Worm (Caenorhabditis elegans) whole organism, L2 larva: ENCODE data around the gene R13H4.2.

Source experiments
- C34F6.9 ChIP-seq: fragments of 150-350 bp; optimal IDR thresholded peaks from 2 replicates; lab custom pipeline; 2014; ENCODE audit warnings: missing biosample characterization, missing genetic modification characterization
- R02D3.7 ChIP-seq: fragments of 150-350 bp; optimal IDR thresholded peaks from 2 replicates; lab custom pipeline; 2014; ENCODE audit warnings: missing biosample characterization, missing genetic modification characterization
- ZK546.5 ChIP-seq: sonication (generic microtip); optimal IDR thresholded peaks from 2 replicates; lab custom pipeline; 2017; ENCODE audit warnings: missing biosample characterization, missing genetic modification characterization
- alr-1 ChIP-seq: fragments of 150-350 bp; optimal IDR thresholded peaks from 2 replicates; lab custom pipeline; 2014; ENCODE audit warnings: missing biosample characterization, missing genetic modification characterization
- ama-1 ChIP-seq: fragments of 150-350 bp; optimal IDR thresholded peaks from 2 replicates; lab custom pipeline; 2018; ENCODE audit warnings: inconsistent platforms
- crh-2 ChIP-seq: sonication (generic microtip); optimal IDR thresholded peaks from 2 replicates; lab custom pipeline; 2017; ENCODE audit warnings: missing biosample characterization, missing genetic modification characterization
- dmd-4 ChIP-seq: sonication (generic microtip); optimal IDR thresholded peaks from 2 replicates; lab custom pipeline; 2017; ENCODE audit warnings: missing biosample characterization, missing genetic modification characterization
- egl-27 ChIP-seq: sonication (generic microtip); optimal IDR thresholded peaks from 3 replicates; lab custom pipeline; 2017; ENCODE audit warnings: missing biosample characterization, missing genetic modification reagents, missing genetic modification characterization
- fos-1 ChIP-seq: fragments of 150-350 bp; optimal IDR thresholded peaks from 2 replicates; lab custom pipeline; 2014; ENCODE audit warnings: missing biosample characterization, missing genetic modification characterization
- gmeb-1 ChIP-seq: fragments of 150-350 bp; optimal IDR thresholded peaks from 2 replicates; lab custom pipeline; 2014; ENCODE audit warnings: missing biosample characterization, missing genetic modification characterization
- lin-13 ChIP-seq: fragments of 150-350 bp; optimal IDR thresholded peaks from 2 replicates; lab custom pipeline; 2014; ENCODE audit warnings: missing biosample characterization, missing genetic modification reagents, missing genetic modification characterization
- lsy-2 ChIP-seq, 2 experiments: fragments of 150-350 bp in 1 of 2; sonication (generic microtip) in 1 of 2; optimal IDR thresholded peaks; 2 replicates each; lab custom pipeline; 2014 to 2017; ENCODE audit warnings: missing biosample characterization in 2 of 2, missing genetic modification characterization in 2 of 2
- mbf-1 ChIP-seq: sonication (generic microtip); optimal IDR thresholded peaks from 2 replicates; lab custom pipeline; 2017; ENCODE audit warnings: missing biosample characterization, missing genetic modification characterization
- mdl-1 ChIP-seq, 2 experiments: fragments of 150-350 bp in 1 of 2; sonication (generic microtip) in 1 of 2; optimal IDR thresholded peaks; 2 replicates each; lab custom pipeline; 2017; ENCODE audit warnings: missing biosample characterization in 2 of 2, missing genetic modification characterization in 2 of 2
- nhr-10 ChIP-seq: sonication (generic microtip); optimal IDR thresholded peaks from 2 replicates; lab custom pipeline; 2017; ENCODE audit warnings: missing biosample characterization, missing genetic modification characterization
- nhr-12 ChIP-seq: fragments of 150-350 bp; optimal IDR thresholded peaks from 2 replicates; lab custom pipeline; 2014; ENCODE audit warnings: missing biosample characterization, missing genetic modification characterization
- nhr-129 ChIP-seq: fragments of 150-350 bp; optimal IDR thresholded peaks from 2 replicates; lab custom pipeline; 2014; ENCODE audit warnings: missing biosample characterization, missing genetic modification characterization
- nhr-23 ChIP-seq: fragments of 150-350 bp; optimal IDR thresholded peaks from 2 replicates; lab custom pipeline; 2014; ENCODE audit warnings: missing biosample characterization, missing genetic modification reagents, missing genetic modification characterization
- nhr-237 ChIP-seq: fragments of 150-350 bp; optimal IDR thresholded peaks from 2 replicates; lab custom pipeline; 2014; ENCODE audit warnings: missing biosample characterization, missing genetic modification characterization
- nhr-25 ChIP-seq: fragments of 150-350 bp; sonication (generic microtip); optimal IDR thresholded peaks from 3 replicates; lab custom pipeline; 2014; ENCODE audit warnings: missing biosample characterization, missing genetic modification characterization
- nhr-77 ChIP-seq: fragments of 150-350 bp; optimal IDR thresholded peaks from 2 replicates; lab custom pipeline; 2014; ENCODE audit warnings: missing biosample characterization, missing genetic modification characterization
- peb-1 ChIP-seq: fragments of 150-350 bp; optimal IDR thresholded peaks from 2 replicates; lab custom pipeline; 2014; ENCODE audit warnings: missing biosample characterization, missing genetic modification characterization
- sem-4 ChIP-seq: fragments of 150-350 bp; optimal IDR thresholded peaks from 2 replicates; lab custom pipeline; 2014; ENCODE audit warnings: missing biosample characterization, missing genetic modification reagents, missing genetic modification characterization
- sma-9 ChIP-seq, 2 experiments: fragments of 150-350 bp in 1 of 2; sonication (generic microtip) in 1 of 2; optimal IDR thresholded peaks; 2 replicates each; lab custom pipeline; 2014 to 2016; ENCODE audit warnings: missing genetic modification characterization in 2 of 2, mild to moderate bottlenecking in 1 of 2, missing biosample characterization in 1 of 2, missing compliant biosample characterization in 1 of 2, missing genetic modification reagents in 1 of 2, moderate library complexity in 1 of 2
- unc-39 ChIP-seq: fragments of 150-350 bp; optimal IDR thresholded peaks from 2 replicates; lab custom pipeline; 2014; ENCODE audit warnings: missing biosample characterization, missing genetic modification characterization
- unc-55 ChIP-seq: fragments of 150-350 bp; sonication (generic microtip); optimal IDR thresholded peaks from 3 replicates; lab custom pipeline; 2014; ENCODE audit warnings: missing biosample characterization, missing genetic modification reagents, missing genetic modification characterization
- unc-62 ChIP-seq: fragments of 150-350 bp; optimal IDR thresholded peaks from 2 replicates; lab custom pipeline; 2014; ENCODE audit warnings: missing biosample characterization, missing genetic modification reagents, missing genetic modification characterization
- zag-1 ChIP-seq: fragments of 150-350 bp; optimal IDR thresholded peaks from 2 replicates; lab custom pipeline; 2014; ENCODE audit warnings: missing biosample characterization, missing genetic modification characterization
- ztf-1 ChIP-seq: fragments of 200-800 bp; sonication (Bioruptor generic); conservative IDR thresholded peaks from 2 replicates; pipeline ENCODE4 v1.3.6; 2022; ENCODE audit warnings: missing genetic modification characterization, missing compliant biosample characterization
- ztf-4 ChIP-seq: fragments of 150-350 bp; optimal IDR thresholded peaks from 2 replicates; lab custom pipeline; 2014; ENCODE audit warnings: missing biosample characterization, missing genetic modification characterization

The R13H4.2 gene

ce11 chrV:11823978-11824377 lies 12.2 kb upstream of the R13H4.2 start (continued):
- TF ChIP-seq lsy-2 (tag; optimal IDR thresholded peaks at IDR 0.05; lab: Kevin White, UChicago) = peak in 1 of 2 experiments; percentile 79
- TF ChIP-seq egl-27 = peak; percentile 27
- TF ChIP-seq nhr-10 (tag; lab: Kevin White, UChicago) = peak; percentile 30
- peak; percentile 55 for TF ChIP-seq sem-4
- no peak for TF ChIP-seq nhr-12 (tag; lab: Kevin White, UChicago)
- TF ChIP-seq dmd-4 (tag; lab: Kevin White, UChicago) = no peak
- TF ChIP-seq fos-1 (tag; lab: Kevin White, UChicago) = peak; percentile 84
- TF ChIP-seq nhr-25 = peak; percentile 91
- TF ChIP-seq, all 48 proteins: peak for 23

DNA sequence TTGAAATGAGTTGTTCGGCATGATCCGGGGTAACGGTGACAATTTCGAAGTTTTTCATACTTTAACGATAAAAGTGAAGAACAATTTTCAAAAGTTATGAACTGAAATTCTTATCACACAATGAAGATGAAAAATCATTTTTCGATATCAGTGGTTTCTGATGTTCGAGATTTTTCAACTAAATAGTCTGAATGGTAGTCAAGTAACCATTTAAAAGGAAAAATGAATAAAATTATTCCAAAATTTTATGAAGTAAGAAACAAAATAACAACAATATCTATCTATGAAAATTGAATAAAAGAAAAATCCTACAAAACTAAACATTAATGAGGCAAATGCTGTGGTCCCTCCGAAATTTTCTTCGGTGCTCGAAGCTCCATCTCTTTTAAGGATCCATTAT lies 10.5 kb upstream of the R13H4.2 start, which contains the start of gene D2023.4:
TSS of gene D2023.4 (minus strand) at position 101 of the 400 bp plus-strand sequence.
- TF ChIP-seq fos-1 (tag; lab: Kevin White, UChicago) (peak; percentile 14), mdl-1 (tag; optimal IDR thresholded peaks at IDR 0.05; lab: Kevin White, UChicago) (no peak), unc-55 (GFP tag; lab: Kevin White, UChicago) (no peak), lsy-2 (tag; optimal IDR thresholded peaks at IDR 0.05; lab: Kevin White, UChicago) (no peak), mbf-1 (no peak)

ce11 chrV:11826967-11827366 lies 9.2 kb upstream of the R13H4.2 start, which contains the start of the genes mpst-1 and D2023.6:
Gene mpst-1 (minus strand): TSS chrV:11827067.
Gene D2023.6 (plus strand): TSS chrV:11827354.
- TF ChIP-seq nhr-23 (tag; lab: Kevin White, UChicago) = no peak
- TF ChIP-seq dmd-4 (tag; lab: Kevin White, UChicago) = no peak
- TF ChIP-seq nhr-12 (tag; lab: Kevin White, UChicago) = no peak
- peak; percentile 4 for TF ChIP-seq C34F6.9 (tag; lab: Kevin White, UChicago)
- TF ChIP-seq ZK546.5 (tag; lab: Kevin White, UChicago) = no peak
- no peak for TF ChIP-seq unc-55 (GFP tag; lab: Kevin White, UChicago)
- no peak for TF ChIP-seq nhr-237 (tag; lab: Kevin White, UChicago)
- TF ChIP-seq unc-39 (tag; lab: Kevin White, UChicago) = no peak

ce11 chrV:11829282-11829681 lies 6.9 kb upstream of the R13H4.2 start, which contains the start of gene col-158:
Gene col-158 (plus strand): TSS chrV:11829582.
- TF ChIP-seq crh-2 (tag; lab: Kevin White, UChicago) (no peak), unc-55 (GFP tag; lab: Kevin White, UChicago) (no peak), R02D3.7 (tag; lab: Kevin White, UChicago) (no peak), sma-9 (GFP tag; optimal IDR thresholded peaks at IDR 0.05; lab: Kevin White, UChicago) (no peak), sma-9 (tag; optimal IDR thresholded peaks at IDR 0.05; lab: Kevin White, UChicago) (no peak), nhr-25 (no peak), ztf-1 (GFP tag; lab: Robert Waterston, UW) (no peak), nhr-77 (tag; lab: Kevin White, UChicago) (no peak), zag-1 (tag; lab: Kevin White, UChicago) (no peak), nhr-129 (tag; lab: Kevin White, UChicago) (no peak)

ce11 chrV:11833319-11833718 lies 2.9 kb upstream of the R13H4.2 start, which contains the start of gene pho-8:
Gene pho-8 (plus strand): TSS chrV:11833619.
- no peak for TF ChIP-seq nhr-10 (tag; lab: Kevin White, UChicago)
- no peak for TF ChIP-seq nhr-25
- TF ChIP-seq lin-13 (GFP tag; lab: Kevin White, UChicago) = no peak
- TF ChIP-seq ZK546.5 (tag; lab: Kevin White, UChicago) = no peak
- TF ChIP-seq unc-62 (GFP tag; lab: Kevin White, UChicago) = no peak
- TF ChIP-seq sem-4 = no peak
- TF ChIP-seq ama-1 = no peak
- TF ChIP-seq peb-1 = no peak
- TF ChIP-seq unc-39 (tag; lab: Kevin White, UChicago) = no peak
- TF ChIP-seq alr-1 = no peak
- TF ChIP-seq gmeb-1 (tag; lab: Kevin White, UChicago) = no peak
- TF ChIP-seq, all 48 proteins: peak for 0

- TF ChIP-seq crh-2 (tag; lab: Kevin White, UChicago) (no peak), unc-39 (tag; lab: Kevin White, UChicago) (no peak), ztf-4 (tag; lab: Kevin White, UChicago) (no peak), lin-13 (GFP tag; lab: Kevin White, UChicago) (no peak), nhr-129 (tag; lab: Kevin White, UChicago) (no peak), nhr-10 (tag; lab: Kevin White, UChicago) (no peak)
Measured at ce11 chrV:11839220-11839619, 3.0 kb downstream of the R13H4.2 start, which contains the start of gene idpb-5. Gene idpb-5 (plus strand): TSS chrV:11839520.
